Fruit fly (Drosophila melanogaster): ENCODE data around the gene Lasp.

The Lasp gene

DNA sequence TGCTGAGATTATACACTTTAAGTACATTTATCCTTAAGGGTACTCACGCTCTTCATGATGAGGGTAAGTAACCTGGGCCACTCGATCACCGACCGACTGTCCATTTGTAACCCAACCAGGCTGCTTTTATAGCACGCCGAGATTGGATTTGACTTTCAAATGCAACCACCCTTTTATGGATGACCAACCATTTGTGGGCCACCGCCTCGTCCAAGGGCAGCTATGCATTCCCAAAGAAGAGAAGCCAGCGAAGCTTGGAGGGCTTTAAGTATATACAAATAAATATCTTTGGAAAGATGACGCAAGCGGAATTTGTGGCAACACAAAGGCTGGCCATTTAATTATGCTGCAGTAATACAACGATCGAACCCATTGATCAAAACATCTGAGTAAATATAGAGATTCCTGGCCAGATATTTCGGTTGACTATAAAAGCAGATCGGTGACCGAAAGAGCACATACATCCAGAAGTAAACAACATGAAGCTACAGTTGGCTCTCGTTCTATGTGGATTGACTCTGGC is 14.7 kb upstream of the Lasp start, which contains the start of the genes CG13026 and PGRP-SB2:
TSS of gene CG13026 (minus strand) at position 101 of the 523 bp plus-strand sequence.
TSS of gene PGRP-SB2 (plus strand) at position 473 of the 523 bp plus-strand sequence.
- TF ChIP-seq Dif (GFP tag; optimal IDR thresholded peaks at IDR 0.05; ENCODE audit: partially characterized antibody): no peak
- TF ChIP-seq CG9705 (GFP tag; optimal IDR thresholded peaks at IDR 0.05): no peak
- no peak for TF ChIP-seq foxo (GFP tag; optimal IDR thresholded peaks at IDR 0.05)
- no peak for TF ChIP-seq fru (GFP tag; optimal IDR thresholded peaks at IDR 0.05)
- no peak for TF ChIP-seq HLH106 (tag; optimal IDR thresholded peaks at IDR 0.05)
- no peak for TF ChIP-seq Jra (GFP tag; optimal IDR thresholded peaks at IDR 0.05)
- no peak for TF ChIP-seq CrebA (GFP tag; optimal IDR thresholded peaks at IDR 0.05; ENCODE audit: borderline replicate concordance)
- no peak for TF ChIP-seq h (GFP tag; optimal IDR thresholded peaks at IDR 0.05)
- TF ChIP-seq Sp1 (GFP tag; optimal IDR thresholded peaks at IDR 0.05): no peak
- no peak for TF ChIP-seq Dfd (GFP tag; optimal IDR thresholded peaks at IDR 0.05)
- TF ChIP-seq Hr78 (GFP tag; optimal IDR thresholded peaks at IDR 0.05): no peak
- TF ChIP-seq rgr (GFP tag; optimal IDR thresholded peaks at IDR 0.05): no peak
- no peak for TF ChIP-seq dsf (GFP tag; optimal IDR thresholded peaks at IDR 0.05; ENCODE audit: borderline replicate concordance)
- no peak for TF ChIP-seq CG32264 (GFP tag; optimal IDR thresholded peaks at IDR 0.05)
- no peak for TF ChIP-seq Myc (optimal IDR thresholded peaks at IDR 0.05)

DNA sequence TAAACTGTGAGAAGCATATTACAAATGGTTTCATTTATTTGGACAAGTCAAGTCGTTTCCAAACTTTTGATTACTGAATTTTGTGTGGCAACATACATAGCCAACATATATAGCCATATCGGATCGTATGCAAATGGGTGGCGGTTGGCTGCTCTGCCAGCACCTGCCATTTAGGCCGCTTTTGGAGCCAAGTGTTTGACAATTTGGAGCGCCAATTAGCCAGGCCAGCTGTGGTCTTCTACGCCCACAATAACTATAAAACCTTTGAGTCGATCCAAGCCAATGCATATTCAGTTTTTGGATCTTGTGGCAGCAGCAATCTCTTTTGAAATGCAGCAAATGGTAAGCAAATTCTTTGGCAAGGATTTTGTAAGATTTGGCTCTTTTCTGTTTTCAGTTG is 13.1 kb upstream of the Lasp start, which contains the start of gene CG13031:
TSS of gene CG13031 (plus strand) at position 301 of the 400 bp plus-strand sequence.
- TF ChIP-seq foxo (GFP tag; optimal IDR thresholded peaks at IDR 0.05) (no peak), psq (GFP tag; optimal IDR thresholded peaks at IDR 0.05) (no peak)

DNA sequence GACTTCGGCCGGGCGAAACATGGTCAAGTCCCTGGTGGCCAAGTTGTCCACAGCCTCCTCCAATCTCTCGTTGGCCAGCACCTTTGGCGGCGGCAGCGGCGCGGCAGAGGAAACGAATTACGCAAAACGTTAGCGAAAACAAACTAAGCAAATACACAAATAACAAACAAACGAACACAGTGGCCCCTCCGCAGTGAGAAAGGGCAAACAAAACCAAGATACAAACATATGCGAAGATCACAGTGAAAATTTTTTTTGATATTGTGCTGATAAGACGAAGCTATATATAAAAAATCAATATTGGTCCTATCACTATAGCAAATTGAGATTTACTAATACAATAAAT is 2.7 kb upstream of the Lasp start:
- no peak for TF ChIP-seq CG32264 (GFP tag; optimal IDR thresholded peaks at IDR 0.05)
- no peak for TF ChIP-seq dmrt93B (GFP tag; optimal IDR thresholded peaks at IDR 0.05)
- TF ChIP-seq h (GFP tag; optimal IDR thresholded peaks at IDR 0.05): no peak
- no peak for TF ChIP-seq Dfd (GFP tag; optimal IDR thresholded peaks at IDR 0.05)
- no peak for TF ChIP-seq foxo (GFP tag; optimal IDR thresholded peaks at IDR 0.05)
- no peak for TF ChIP-seq Hr83 (GFP tag; optimal IDR thresholded peaks at IDR 0.05; ENCODE audit: poor library complexity, severe bottlenecking)
- no peak for TF ChIP-seq rgr (GFP tag; optimal IDR thresholded peaks at IDR 0.05)
- TF ChIP-seq ey (GFP tag; optimal IDR thresholded peaks at IDR 0.05): no peak
- TF ChIP-seq OdsH (GFP tag; optimal IDR thresholded peaks at IDR 0.05): no peak

DNA sequence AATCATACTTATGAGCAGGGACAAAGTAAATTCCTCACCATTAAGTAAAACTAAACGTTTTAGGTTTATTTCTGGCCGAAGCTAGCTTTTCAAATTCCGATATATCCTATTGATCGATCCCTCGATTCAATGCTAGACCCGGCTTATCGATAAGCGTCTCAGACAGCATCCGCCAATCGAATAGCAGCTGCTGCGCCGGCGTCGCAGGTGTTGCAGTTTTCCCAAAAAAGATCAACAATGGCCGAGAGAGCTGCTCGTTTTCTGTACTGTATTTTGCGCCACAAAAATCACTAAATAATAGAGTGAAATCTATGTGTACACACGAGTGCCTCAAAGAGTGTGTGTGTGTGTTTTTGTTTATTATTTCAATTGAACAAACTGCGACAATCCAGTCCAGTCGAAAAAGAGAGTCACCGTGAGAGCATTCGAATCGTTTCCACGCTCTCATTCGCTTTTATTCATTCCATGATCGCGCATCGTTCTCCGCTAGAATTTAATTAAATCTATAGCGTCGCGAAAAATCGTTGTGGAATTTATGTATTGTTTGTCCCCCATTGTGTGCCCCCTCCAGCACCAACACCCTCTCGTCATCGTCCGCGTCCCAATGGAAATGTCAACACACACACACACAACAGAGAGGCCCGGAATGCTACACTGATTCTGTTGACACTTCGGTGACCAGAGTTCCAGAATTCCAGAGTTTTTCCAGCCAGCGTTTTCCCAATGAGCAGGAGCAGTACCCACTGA is 2.1 kb upstream of the Lasp start:
- TF ChIP-seq sage (GFP tag; optimal IDR thresholded peaks at IDR 0.05): no peak
- no peak for TF ChIP-seq lola (GFP tag; optimal IDR thresholded peaks at IDR 0.05)
- TF ChIP-seq ey (GFP tag; optimal IDR thresholded peaks at IDR 0.05): no peak
- TF ChIP-seq HLH106 (tag; optimal IDR thresholded peaks at IDR 0.05): no peak
- TF ChIP-seq dsf (GFP tag; optimal IDR thresholded peaks at IDR 0.05; ENCODE audit: borderline replicate concordance): no peak
- no peak for TF ChIP-seq Mio (GFP tag; optimal IDR thresholded peaks at IDR 0.05)
- TF ChIP-seq foxo (GFP tag; optimal IDR thresholded peaks at IDR 0.05): no peak
- no peak for TF ChIP-seq Abd-B (GFP tag; optimal IDR thresholded peaks at IDR 0.05)
- TF ChIP-seq CG32264 (GFP tag; optimal IDR thresholded peaks at IDR 0.05): no peak
- no peak for TF ChIP-seq usp (GFP tag; optimal IDR thresholded peaks at IDR 0.05)
- no peak for TF ChIP-seq CrebA (GFP tag; optimal IDR thresholded peaks at IDR 0.05; ENCODE audit: borderline replicate concordance)
- TF ChIP-seq psq (GFP tag; optimal IDR thresholded peaks at IDR 0.05): no peak
- TF ChIP-seq Hnf4 (GFP tag; optimal IDR thresholded peaks at IDR 0.05): no peak
- TF ChIP-seq fru (GFP tag; optimal IDR thresholded peaks at IDR 0.05): no peak
- no peak for TF ChIP-seq OdsH (GFP tag; optimal IDR thresholded peaks at IDR 0.05)
- no peak for TF ChIP-seq Jra (GFP tag; optimal IDR thresholded peaks at IDR 0.05)
- TF ChIP-seq Hr78 (GFP tag; optimal IDR thresholded peaks at IDR 0.05): no peak
- TF ChIP-seq Dif (GFP tag; optimal IDR thresholded peaks at IDR 0.05; ENCODE audit: partially characterized antibody): no peak
- no peak for TF ChIP-seq N (GFP tag; optimal IDR thresholded peaks at IDR 0.05)

DNA sequence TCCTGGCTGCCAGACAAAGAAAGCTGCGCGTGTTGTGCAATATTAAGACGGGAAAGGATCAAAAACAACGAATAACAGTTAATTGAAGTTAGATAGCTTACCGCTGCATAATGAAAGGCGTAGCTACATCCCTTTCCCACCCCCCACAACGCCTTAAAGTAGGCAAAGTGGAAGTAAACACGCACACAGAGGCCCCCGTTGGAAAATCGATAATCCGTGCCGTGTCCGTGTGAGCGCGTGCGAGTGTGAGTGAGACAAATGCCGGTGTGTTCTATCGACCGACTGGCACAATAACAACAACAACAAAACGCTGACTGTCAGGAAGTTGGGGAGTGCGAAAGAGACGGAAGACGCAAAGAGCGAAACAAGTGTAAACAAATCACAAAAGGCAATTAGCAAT is 894 bp upstream of the Lasp start:
- TF ChIP-seq OdsH (GFP tag; optimal IDR thresholded peaks at IDR 0.05): no peak
- TF ChIP-seq HLH106 (tag; optimal IDR thresholded peaks at IDR 0.05): no peak
- TF ChIP-seq jim (GFP tag; optimal IDR thresholded peaks at IDR 0.05): no peak
- TF ChIP-seq usp (GFP tag; optimal IDR thresholded peaks at IDR 0.05): no peak
- TF ChIP-seq brk (GFP tag; optimal IDR thresholded peaks at IDR 0.05): no peak
- TF ChIP-seq Vsx2 (GFP tag; optimal IDR thresholded peaks at IDR 0.05; ENCODE audit: partially characterized antibody): no peak
- no peak for TF ChIP-seq br (GFP tag; optimal IDR thresholded peaks at IDR 0.05)
- TF ChIP-seq Myc (optimal IDR thresholded peaks at IDR 0.05): no peak
- no peak for TF ChIP-seq ey (GFP tag; optimal IDR thresholded peaks at IDR 0.05)
- no peak for TF ChIP-seq CG9705 (GFP tag; optimal IDR thresholded peaks at IDR 0.05)
- TF ChIP-seq pan (optimal IDR thresholded peaks at IDR 0.05): no peak
- TF ChIP-seq dsf (GFP tag; optimal IDR thresholded peaks at IDR 0.05; ENCODE audit: borderline replicate concordance): no peak
- no peak for TF ChIP-seq Hr83 (GFP tag; optimal IDR thresholded peaks at IDR 0.05; ENCODE audit: poor library complexity, severe bottlenecking)

Data from whole organism, wandering third instar larva.